Worm (Caenorhabditis elegans): ENCODE data around the gene mcm-7.

Gene mcm-7

ce11 chrV:4359127-4359526, 12.2 kb downstream of the mcm-7 start:
- no peak for TF ChIP-seq rbr-2 (tag; optimal IDR thresholded peaks at IDR 0.05)
- TF ChIP-seq unc-62 (GFP tag; optimal IDR thresholded peaks at IDR 0.05 in 1 of 2): peak in 1 of 2 experiments; percentile 5
- TF ChIP-seq unc-62 (tag; optimal IDR thresholded peaks at IDR 0.05): no peak
- no peak for TF ChIP-seq nhr-25 (tag; optimal IDR thresholded peaks at IDR 0.05; ENCODE audit: borderline replicate concordance, insufficient read depth)
- no peak for TF ChIP-seq snpc-1.2 (GFP tag; IDR thresholded peaks at IDR 0.05)

DNA sequence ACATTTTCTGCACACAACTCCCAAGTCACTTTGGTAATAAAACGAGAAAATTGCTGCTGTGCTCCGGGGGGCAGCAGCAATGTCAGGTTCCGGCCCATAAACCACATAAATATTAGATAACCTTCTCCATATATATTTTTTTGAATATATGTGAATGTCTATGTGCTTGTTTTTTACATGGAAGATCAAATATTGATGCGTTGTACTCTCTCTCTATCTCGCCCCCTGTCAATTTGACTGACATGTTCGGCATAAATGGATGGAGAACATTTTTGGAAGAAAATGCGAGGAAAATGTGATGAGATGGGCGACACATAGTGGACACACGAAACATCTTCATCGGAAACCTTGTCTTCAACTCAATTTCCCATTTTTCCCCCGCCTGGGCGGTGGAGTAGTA, 13.1 kb downstream of the mcm-7 start:
- no peak for TF ChIP-seq lsy-2 (tag; optimal IDR thresholded peaks at IDR 0.05)
- TF ChIP-seq daf-8 (GFP tag; IDR thresholded peaks at IDR 0.05): no peak
- TF ChIP-seq nhr-6 (tag; optimal IDR thresholded peaks at IDR 0.05): no peak
- peak; percentile 20; the same call in 1 of the 2 replicates for TF ChIP-seq dmd-6 (GFP tag; IDR thresholded peaks at IDR 0.05)
- TF ChIP-seq mes-2 (tag; optimal IDR thresholded peaks at IDR 0.05; ENCODE audit: poor library complexity, severe bottlenecking): no peak
- no peak for TF ChIP-seq nhr-48 (tag; optimal IDR thresholded peaks at IDR 0.05)
- no peak for TF ChIP-seq T20F7.1 (GFP tag; optimal IDR thresholded peaks at IDR 0.05)
- TF ChIP-seq unc-62 (GFP tag; optimal IDR thresholded peaks at IDR 0.05 in 1 of 2): peak in 1 of 2 experiments; percentile 88
- TF ChIP-seq unc-62 (tag; optimal IDR thresholded peaks at IDR 0.05): no peak
- no peak for TF ChIP-seq mxl-3 (GFP tag; optimal IDR thresholded peaks at IDR 0.05)

- peak in 1 of 2 experiments; percentile 83 for TF ChIP-seq unc-62 (GFP tag; optimal IDR thresholded peaks at IDR 0.05 in 1 of 2)
- no peak for TF ChIP-seq unc-62 (tag; optimal IDR thresholded peaks at IDR 0.05)
- no peak for TF ChIP-seq duxl-1 (tag; optimal IDR thresholded peaks at IDR 0.05; ENCODE audit: poor library complexity)
- no peak for TF ChIP-seq ZK337.2 (GFP tag; IDR thresholded peaks at IDR 0.05)
- no peak for TF ChIP-seq daf-16 (GFP tag; optimal IDR thresholded peaks at IDR 0.05)
- TF ChIP-seq daf-16 (tag; optimal IDR thresholded peaks at IDR 0.05): no peak
- TF ChIP-seq mdl-1 (tag; optimal IDR thresholded peaks at IDR 0.05): peak in 1 of 2 experiments; percentile 14
- TF ChIP-seq snpc-1.2 (GFP tag; IDR thresholded peaks at IDR 0.05): no peak
- TF ChIP-seq ztf-11 (tag; optimal IDR thresholded peaks at IDR 0.05): no peak
- TF ChIP-seq nhr-28 (tag; optimal IDR thresholded peaks at IDR 0.05): peak; percentile 1
- no peak for TF ChIP-seq lin-29 (GFP tag; IDR thresholded peaks at IDR 0.05)
- TF ChIP-seq hlh-30 (tag; optimal IDR thresholded peaks at IDR 0.05; ENCODE audit: insufficient read depth): no peak
- TF ChIP-seq nhr-10 (tag; optimal IDR thresholded peaks at IDR 0.05): no peak
- TF ChIP-seq egl-27 (tag; optimal IDR thresholded peaks at IDR 0.05): no peak
- TF ChIP-seq arid-1 (GFP tag; conservative IDR thresholded peaks at IDR 0.05): no peak
- no peak for TF ChIP-seq mdt-29 (GFP tag; IDR thresholded peaks at IDR 0.05)
- TF ChIP-seq lsy-2 (tag; optimal IDR thresholded peaks at IDR 0.05): no peak
- TF ChIP-seq Y5F2A.4 (GFP tag; optimal IDR thresholded peaks at IDR 0.05): no peak
- TF ChIP-seq dve-1 (tag; optimal IDR thresholded peaks at IDR 0.05; ENCODE audit: insufficient read depth): no peak
- TF ChIP-seq nhr-237 (tag; optimal IDR thresholded peaks at IDR 0.05): no peak
Measured at ce11 chrV:4361505-4361904, 14.5 kb downstream of the mcm-7 start, which contains the start of gene F32D1.3. Gene F32D1.3, minus strand, starts transcription at chrV:4361569.

ce11 chrV:4364517-4364916, 17.6 kb downstream of the mcm-7 start, which contains the start of gene grl-13:
Gene grl-13, minus strand, starts transcription at chrV:4364617.
- TF ChIP-seq unc-62 (GFP tag; optimal IDR thresholded peaks at IDR 0.05 in 1 of 2) (peak in 1 of 2 experiments; percentile 30), unc-62 (tag; optimal IDR thresholded peaks at IDR 0.05) (no peak), aha-1 (tag) (no peak), daf-8 (GFP tag; IDR thresholded peaks at IDR 0.05) (no peak), nhr-42 (GFP tag; IDR thresholded peaks at IDR 0.05) (no peak), snpc-4 (tag; optimal IDR thresholded peaks at IDR 0.05) (no peak), Y48G9A.11 (GFP tag; IDR thresholded peaks at IDR 0.05) (no peak)

DNA sequence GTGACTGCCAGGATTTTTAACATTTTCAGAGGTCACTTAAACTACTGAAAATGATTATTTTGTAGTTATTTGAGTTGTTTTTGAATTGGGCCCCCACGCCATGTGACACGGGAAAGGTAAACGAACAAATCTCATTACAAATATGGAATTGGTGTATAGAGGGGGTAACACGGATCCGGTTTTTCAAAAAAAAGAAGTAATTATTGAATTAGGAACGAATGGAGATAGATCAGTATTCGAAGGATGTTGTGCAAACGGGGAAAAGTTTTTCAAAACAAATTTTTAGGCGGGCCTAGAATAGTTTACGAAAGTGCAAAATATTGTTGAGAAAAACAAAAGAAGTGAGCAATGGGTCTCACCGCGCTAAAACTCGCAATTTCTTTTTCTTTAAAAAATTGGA, 19.5 kb downstream of the mcm-7 start, which contains the start of gene F32D1.11:
TSS of gene F32D1.11 (minus strand) at position 101 of the 400 bp plus-strand sequence.
- no peak for TF ChIP-seq dpl-1 (GFP tag; optimal IDR thresholded peaks at IDR 0.05)
- no peak for TF ChIP-seq ceh-62 (tag; optimal IDR thresholded peaks at IDR 0.05)
- no peak for TF ChIP-seq ceh-28 (tag; optimal IDR thresholded peaks at IDR 0.05)
- TF ChIP-seq Y5F2A.4 (GFP tag; optimal IDR thresholded peaks at IDR 0.05): no peak
- TF ChIP-seq ztf-11 (tag; optimal IDR thresholded peaks at IDR 0.05): no peak
- TF ChIP-seq mes-2 (tag; optimal IDR thresholded peaks at IDR 0.05; ENCODE audit: poor library complexity, severe bottlenecking): no peak
- no peak for TF ChIP-seq daf-12 (tag; optimal IDR thresholded peaks at IDR 0.05)
- no peak for TF ChIP-seq mdl-1 (tag; optimal IDR thresholded peaks at IDR 0.05)
- TF ChIP-seq fkh-10 (GFP tag; optimal IDR thresholded peaks at IDR 0.05): no peak
- TF ChIP-seq pha-4 (GFP tag; IDR thresholded peaks at IDR 0.05): no peak
- TF ChIP-seq pha-4 (tag; optimal IDR thresholded peaks at IDR 0.05): no peak
- no peak for TF ChIP-seq ZK337.2 (GFP tag; IDR thresholded peaks at IDR 0.05)
- TF ChIP-seq ceh-32 (tag; optimal IDR thresholded peaks at IDR 0.05; ENCODE audit: poor library complexity): no peak
- TF ChIP-seq zag-1 (tag; optimal IDR thresholded peaks at IDR 0.05): no peak
- no peak for TF ChIP-seq egl-43 (GFP tag; IDR thresholded peaks at IDR 0.05)
- no peak for TF ChIP-seq zip-2 (tag; optimal IDR thresholded peaks at IDR 0.05)
- no peak for TF ChIP-seq nhr-6 (tag; optimal IDR thresholded peaks at IDR 0.05)
